Fruit fly (Drosophila melanogaster): ENCODE results near the gene SelR.

The SelR gene

DNA sequence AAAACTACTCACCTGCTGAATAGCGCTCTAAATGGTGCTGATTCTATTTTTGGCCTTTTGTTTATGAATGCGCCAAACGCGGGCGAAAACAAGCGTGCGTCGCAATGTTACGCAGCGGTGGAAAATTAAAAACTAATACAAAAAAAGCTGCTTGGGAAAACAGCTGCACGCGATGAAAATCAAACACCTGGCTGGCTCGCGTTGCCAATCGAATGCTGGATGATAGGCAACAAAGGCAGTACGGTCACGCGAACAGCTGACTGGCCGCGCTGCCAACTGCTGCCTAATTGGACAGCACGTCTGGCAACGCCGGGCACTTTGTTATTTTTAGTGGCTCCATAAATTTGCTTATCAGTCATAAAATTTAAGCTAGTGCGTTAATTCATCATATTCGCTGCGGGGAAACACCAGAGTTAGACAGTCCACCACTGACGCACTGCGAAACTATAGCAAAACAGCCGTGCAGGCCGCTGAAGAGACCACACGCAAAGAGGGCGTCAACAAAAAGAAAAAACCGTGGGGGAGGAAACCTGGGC lies at the start of gene SelR, which contains the start of gene Tsp86D:
TSS of gene SelR (minus strand) at position 216 of the 536 bp plus-strand sequence.
TSS of gene Tsp86D (plus strand) at position 282 of the 536 bp plus-strand sequence.
- TF ChIP-seq CG12768 (GFP tag; optimal IDR thresholded peaks at IDR 0.05) (peak; percentile 54), CG7101 (tag; optimal IDR thresholded peaks at IDR 0.05) (peak; percentile 53), toe (GFP tag; optimal IDR thresholded peaks at IDR 0.05) (no peak), ovo (GFP tag; optimal IDR thresholded peaks at IDR 0.05) (peak; percentile 6), CG1620 (GFP tag; optimal IDR thresholded peaks at IDR 0.05) (peak; percentile 16), Crg-1 (GFP tag; optimal IDR thresholded peaks at IDR 0.05) (no peak), pad (GFP tag; optimal IDR thresholded peaks at IDR 0.05) (peak; percentile 31), Clk (GFP tag; optimal IDR thresholded peaks at IDR 0.05) (peak; percentile 37), CG5204 (GFP tag; optimal IDR thresholded peaks at IDR 0.05) (no peak), kay (GFP tag; ENCODE audit: borderline replicate concordance) (no peak), bab1 (GFP tag; optimal IDR thresholded peaks at IDR 0.05) (peak; percentile 69), Mnt (GFP tag; optimal IDR thresholded peaks at IDR 0.05) (peak; percentile 69), cnc (optimal IDR thresholded peaks at IDR 0.05) (no peak), cic (GFP tag; optimal IDR thresholded peaks at IDR 0.05) (peak; percentile 83), Hr96 (GFP tag; optimal IDR thresholded peaks at IDR 0.05) (no peak), CG7045 (GFP tag; optimal IDR thresholded peaks at IDR 0.05) (peak; percentile 54), CG14711 (tag; optimal IDR thresholded peaks at IDR 0.05) (peak; percentile 50), tj (GFP tag; optimal IDR thresholded peaks at IDR 0.05) (peak; percentile 90), CG11617 (GFP tag; optimal IDR thresholded peaks at IDR 0.05) (peak; percentile 61), CG33017 (tag; optimal IDR thresholded peaks at IDR 0.05) (peak; percentile 56)

DNA sequence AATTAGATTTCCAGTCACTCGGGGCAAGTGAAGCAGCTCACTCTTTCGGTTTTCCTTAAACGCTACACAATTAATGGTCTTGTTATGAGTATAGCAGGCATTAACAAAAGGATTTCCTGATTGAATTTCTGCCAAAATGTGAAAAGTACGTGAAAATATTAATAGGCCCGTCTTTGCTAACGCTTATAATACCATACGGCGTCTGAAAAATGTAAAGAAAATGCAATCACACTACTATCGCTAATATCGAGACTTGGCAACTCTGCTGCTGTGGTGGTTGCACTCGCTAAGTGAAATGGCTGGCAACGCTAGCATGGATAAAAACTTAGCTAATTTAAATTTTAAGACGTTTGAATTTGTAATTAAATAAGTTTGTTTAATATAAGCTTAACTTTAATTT lies 24.9 kb upstream of the SelR start, which contains the start of gene CG6621:
TSS of gene CG6621 (minus strand) at position 205 of the 400 bp plus-strand sequence.
- TF ChIP-seq kay (GFP tag; ENCODE audit: borderline replicate concordance) (no peak), CG5204 (GFP tag; optimal IDR thresholded peaks at IDR 0.05) (no peak), pad (GFP tag; optimal IDR thresholded peaks at IDR 0.05) (peak; percentile 2), cic (GFP tag; optimal IDR thresholded peaks at IDR 0.05) (no peak), CG14711 (tag; optimal IDR thresholded peaks at IDR 0.05) (peak; percentile 93), Mnt (GFP tag; optimal IDR thresholded peaks at IDR 0.05) (peak; percentile 4), bab1 (GFP tag; optimal IDR thresholded peaks at IDR 0.05) (peak; percentile 7)

DNA sequence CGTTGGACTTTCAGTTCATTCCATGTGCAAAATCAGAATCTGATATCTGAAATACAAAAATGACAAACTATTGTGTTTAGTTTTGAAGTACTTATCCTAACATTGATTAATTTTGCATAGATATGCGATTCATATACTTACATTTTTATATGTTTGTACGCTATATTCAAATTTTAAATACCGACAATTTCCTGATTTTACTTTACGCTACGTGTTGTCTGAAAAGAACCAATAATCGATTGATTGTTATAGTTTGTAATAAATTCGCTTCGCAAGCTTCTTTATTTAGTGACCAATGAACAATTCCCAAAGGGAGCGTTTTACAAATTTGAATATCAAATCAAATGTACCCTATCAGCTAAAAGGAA lies 21.1 kb upstream of the SelR start, which contains the start of gene Ak3:
TSS of gene Ak3 (minus strand) at position 69 of the 368 bp plus-strand sequence.
- no peak for TF ChIP-seq bab1 (GFP tag; optimal IDR thresholded peaks at IDR 0.05)
- no peak for TF ChIP-seq Mnt (GFP tag; optimal IDR thresholded peaks at IDR 0.05)
- TF ChIP-seq toe (GFP tag; optimal IDR thresholded peaks at IDR 0.05): no peak
- TF ChIP-seq Clk (GFP tag; optimal IDR thresholded peaks at IDR 0.05): no peak
- TF ChIP-seq CG7045 (GFP tag; optimal IDR thresholded peaks at IDR 0.05): no peak

DNA sequence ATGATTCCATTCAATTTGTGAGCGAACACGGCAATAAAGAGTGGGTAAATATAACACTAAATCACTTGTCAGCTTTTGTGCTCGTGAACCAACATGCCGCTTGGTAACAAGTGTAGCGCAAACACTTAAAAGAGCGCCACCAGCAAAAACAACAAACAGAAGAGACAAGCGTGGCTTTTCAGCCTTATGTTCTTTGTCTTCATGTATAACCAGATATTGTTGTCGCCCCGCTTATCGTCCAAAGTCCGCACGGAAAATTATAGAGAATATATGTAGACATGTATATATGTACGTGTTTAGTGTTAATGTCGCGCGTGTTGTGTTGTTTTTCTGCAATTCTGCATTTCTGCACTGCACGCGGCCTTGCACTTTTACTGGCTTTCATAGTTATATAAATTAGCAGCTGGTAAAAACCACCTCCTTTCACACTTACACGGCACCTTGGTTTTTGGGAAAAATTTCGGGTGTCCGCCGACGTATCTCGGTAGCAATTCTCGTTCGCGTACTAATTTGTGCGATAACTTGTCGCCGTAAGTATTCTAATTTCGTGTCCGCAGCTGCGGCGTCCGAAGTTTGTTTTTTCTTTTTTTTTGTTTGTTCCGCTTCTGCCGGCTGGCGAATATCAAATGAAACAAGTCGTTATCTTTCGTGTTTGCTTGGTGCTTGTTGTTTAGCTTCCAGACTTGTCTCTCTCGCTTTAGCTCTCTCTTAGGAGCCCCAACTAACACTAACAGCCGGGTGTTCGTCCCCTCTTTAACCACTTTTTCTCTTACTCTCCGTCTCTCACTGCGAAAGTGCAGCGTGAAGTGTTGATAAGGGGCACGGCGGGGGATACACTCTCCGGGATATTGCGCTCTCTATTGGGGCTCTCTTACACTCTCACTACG lies 20.4 kb upstream of the SelR start:
- TF ChIP-seq Mnt (GFP tag; optimal IDR thresholded peaks at IDR 0.05) (peak; percentile 71), Hr96 (GFP tag; optimal IDR thresholded peaks at IDR 0.05) (no peak), toe (GFP tag; optimal IDR thresholded peaks at IDR 0.05) (peak; percentile 25), CG14711 (tag; optimal IDR thresholded peaks at IDR 0.05) (peak; percentile 30), bab1 (GFP tag; optimal IDR thresholded peaks at IDR 0.05) (peak; percentile 42), pad (GFP tag; optimal IDR thresholded peaks at IDR 0.05) (peak; percentile 53), Clk (GFP tag; optimal IDR thresholded peaks at IDR 0.05) (peak; percentile 56), cnc (optimal IDR thresholded peaks at IDR 0.05) (no peak), CG7101 (tag; optimal IDR thresholded peaks at IDR 0.05) (peak; percentile 12), CG5204 (GFP tag; optimal IDR thresholded peaks at IDR 0.05) (no peak), Crg-1 (GFP tag; optimal IDR thresholded peaks at IDR 0.05) (no peak), CG33017 (tag; optimal IDR thresholded peaks at IDR 0.05) (peak; percentile 50), cic (GFP tag; optimal IDR thresholded peaks at IDR 0.05) (peak; percentile 60), CG7045 (GFP tag; optimal IDR thresholded peaks at IDR 0.05) (peak; percentile 6), kay (GFP tag; ENCODE audit: borderline replicate concordance) (no peak), CG1620 (GFP tag; optimal IDR thresholded peaks at IDR 0.05) (no peak), CG11617 (GFP tag; optimal IDR thresholded peaks at IDR 0.05) (peak; percentile 38), CG12768 (GFP tag; optimal IDR thresholded peaks at IDR 0.05) (peak; percentile 73), tj (GFP tag; optimal IDR thresholded peaks at IDR 0.05) (peak; percentile 95), ovo (GFP tag; optimal IDR thresholded peaks at IDR 0.05) (no peak)

DNA sequence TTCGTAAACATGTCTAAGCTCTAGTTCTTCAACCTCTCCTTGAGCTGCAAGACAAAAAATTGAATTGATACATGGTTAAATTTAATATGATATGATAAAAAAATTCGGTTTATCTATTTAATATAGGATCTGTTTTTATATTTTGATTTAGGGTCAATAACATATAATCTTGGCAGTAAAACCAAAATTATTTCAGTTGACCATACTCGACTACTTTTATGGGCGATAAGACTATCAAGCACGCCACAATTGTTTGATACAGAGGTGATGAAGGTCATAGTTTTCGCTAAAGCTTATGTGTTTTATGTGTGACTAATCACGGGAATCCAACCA lies 19.8 kb upstream of the SelR start:
- no peak for TF ChIP-seq Mnt (GFP tag; optimal IDR thresholded peaks at IDR 0.05)
- TF ChIP-seq Hr96 (GFP tag; optimal IDR thresholded peaks at IDR 0.05): no peak
- TF ChIP-seq Crg-1 (GFP tag; optimal IDR thresholded peaks at IDR 0.05): no peak
- no peak for TF ChIP-seq tj (GFP tag; optimal IDR thresholded peaks at IDR 0.05)
- TF ChIP-seq CG7045 (GFP tag; optimal IDR thresholded peaks at IDR 0.05): no peak
- TF ChIP-seq cnc (optimal IDR thresholded peaks at IDR 0.05): no peak
- no peak for TF ChIP-seq CG1620 (GFP tag; optimal IDR thresholded peaks at IDR 0.05)
- no peak for TF ChIP-seq ovo (GFP tag; optimal IDR thresholded peaks at IDR 0.05)
- TF ChIP-seq toe (GFP tag; optimal IDR thresholded peaks at IDR 0.05): no peak
- no peak for TF ChIP-seq pad (GFP tag; optimal IDR thresholded peaks at IDR 0.05)
- TF ChIP-seq CG14711 (tag; optimal IDR thresholded peaks at IDR 0.05): no peak
- no peak for TF ChIP-seq CG12768 (GFP tag; optimal IDR thresholded peaks at IDR 0.05)
- no peak for TF ChIP-seq CG5204 (GFP tag; optimal IDR thresholded peaks at IDR 0.05)

Data from whole organism, adult.